Worm (Caenorhabditis elegans) whole organism, L1 larva: ENCODE data around the gene C32D5.8.

ENCODE experiments used
- aha-1 ChIP-seq: fragments of 150-350 bp; optimal IDR thresholded peaks from 2 replicates; lab custom pipeline; 2014; ENCODE audit warnings: missing biosample characterization, missing genetic modification characterization
- ceh-63 ChIP-seq: fragments of 200-800 bp; sonication (Bioruptor generic); optimal IDR thresholded peaks from 2 replicates; lab custom pipeline; 2018; ENCODE audit warnings: mild to moderate bottlenecking, missing genetic modification characterization, missing compliant biosample characterization
- ceh-82 ChIP-seq, 3 experiments: fragments of 150-350 bp in 1 of 3; sonication (generic microtip) in 2 of 3; optimal IDR thresholded peaks; 2 replicates each; lab custom pipeline; 2014 to 2017; ENCODE audit warnings: missing biosample characterization in 3 of 3, missing genetic modification characterization in 3 of 3
- ceh-90 ChIP-seq: sonication (generic microtip); optimal IDR thresholded peaks from 2 replicates; lab custom pipeline; 2016; ENCODE audit warnings: missing genetic modification characterization, missing compliant biosample characterization
- lin-13 ChIP-seq: fragments of 150-350 bp; optimal IDR thresholded peaks from 2 replicates; lab custom pipeline; 2014; ENCODE audit warnings: missing biosample characterization, missing genetic modification reagents, missing genetic modification characterization
- lin-15B ChIP-seq: fragments of 150-350 bp; sonication (generic microtip); optimal IDR thresholded peaks from 3 replicates; lab custom pipeline; 2014; ENCODE audit warnings: missing biosample characterization, missing genetic modification characterization
- lsy-2 ChIP-seq, 2 experiments: fragments of 150-350 bp; optimal IDR thresholded peaks; 2 replicates each; lab custom pipeline; 2014; ENCODE audit warnings: missing biosample characterization in 2 of 2, missing genetic modification characterization in 2 of 2
- mdl-1 ChIP-seq, 2 experiments: fragments of 150-350 bp; optimal IDR thresholded peaks; 2 replicates each; lab custom pipeline; 2014 to 2017; ENCODE audit warnings: missing biosample characterization in 2 of 2, missing genetic modification characterization in 2 of 2, inconsistent platforms in 1 of 2
- nhr-12 ChIP-seq: sonication (generic microtip); optimal IDR thresholded peaks from 2 replicates; lab custom pipeline; 2017; ENCODE audit warnings: missing biosample characterization, missing genetic modification characterization
- nhr-237 ChIP-seq: fragments of 150-350 bp; optimal IDR thresholded peaks from 2 replicates; lab custom pipeline; 2014; ENCODE audit warnings: missing biosample characterization, missing genetic modification characterization
- nhr-84 ChIP-seq: sonication (generic microtip); optimal IDR thresholded peaks from 2 replicates; lab custom pipeline; 2017; ENCODE audit warnings: missing biosample characterization, missing genetic modification characterization
- pqm-1 ChIP-seq: sonication (generic microtip); optimal IDR thresholded peaks from 3 replicates; lab custom pipeline; 2017; ENCODE audit warnings: missing biosample characterization, missing genetic modification characterization
- snpc-4 ChIP-seq: fragments of 150-350 bp; optimal IDR thresholded peaks from 2 replicates; lab custom pipeline; 2014; ENCODE audit warnings: missing biosample characterization, missing genetic modification characterization
- unc-98 ChIP-seq: fragments of 200-800 bp; sonication (Bioruptor generic); IDR thresholded peaks from 2 replicates; pipeline ENCODE4 v1.3.6; 2022; ENCODE audit warnings: missing genetic modification characterization, missing compliant biosample characterization

ce11 chrII:6333887-6334286 is 11.9 kb downstream of the C32D5.8 start, which contains the start of gene ttc-39B:
- TF ChIP-seq ceh-90: no peak
- TF ChIP-seq unc-98 (GFP tag; lab: Robert Waterston, UW): no peak
- TF ChIP-seq pqm-1 (tag; lab: Kevin White, UChicago): no peak
- no peak for TF ChIP-seq nhr-12
- TF ChIP-seq lin-15B (tag; lab: Kevin White, UChicago): no peak
- TF ChIP-seq ceh-63 (GFP tag; lab: Kevin White, UChicago): no peak
- no peak for TF ChIP-seq snpc-4
- no peak for TF ChIP-seq aha-1 (tag; lab: Kevin White, UChicago)
- no peak for TF ChIP-seq nhr-84 (tag; lab: Kevin White, UChicago)
- TF ChIP-seq lsy-2 (tag; optimal IDR thresholded peaks at IDR 0.05; lab: Kevin White, UChicago): no peak
- no peak for TF ChIP-seq ceh-82 (tag; optimal IDR thresholded peaks at IDR 0.05; lab: Kevin White, UChicago)
- TF ChIP-seq mdl-1 (tag; optimal IDR thresholded peaks at IDR 0.05; lab: Kevin White, UChicago): no peak
- no peak for TF ChIP-seq nhr-237 (tag; lab: Kevin White, UChicago)
- TF ChIP-seq lin-13 (GFP tag; lab: Kevin White, UChicago): no peak
